Fruit fly (Drosophila melanogaster) whole organism, embryonic: ENCODE measurements around the gene InR.

Source experiments
- Blimp-1 ChIP-seq: fragments of 200-800 bp; sonication (Bioruptor generic); optimal IDR thresholded peaks from 3 replicates; lab custom pipeline; 2018; ENCODE audit warnings: missing biosample characterization, missing genetic modification characterization, mild to moderate bottlenecking, moderate library complexity, missing genetic modification reagents
- BtbVII ChIP-seq: fragments of 200-800 bp; sonication (Bioruptor generic); optimal IDR thresholded peaks from 3 replicates; lab custom pipeline; 2017; ENCODE audit warnings: missing biosample characterization, mild to moderate bottlenecking, missing genetic modification characterization
- CG11560 ChIP-seq: fragments of 200-800 bp; sonication (Bioruptor generic); IDR thresholded peaks from 3 replicates; pipeline ENCODE4 v1.3.6; 2022; ENCODE audit warnings: missing biosample characterization, missing genetic modification characterization
- CG11695 ChIP-seq: fragments of 200-800 bp; sonication (Bioruptor generic); IDR thresholded peaks from 3 replicates; pipeline ENCODE4 v1.3.6; 2022; ENCODE audit warnings: missing biosample characterization, missing genetic modification characterization
- CG12219 ChIP-seq: fragments of 200-800 bp; sonication (Bioruptor generic); optimal IDR thresholded peaks from 3 replicates; lab custom pipeline; 2018; ENCODE audit warnings: missing biosample characterization, mild to moderate bottlenecking, missing genetic modification characterization
- CG13123 ChIP-seq: fragments of 200-800 bp; sonication (Bioruptor generic); optimal IDR thresholded peaks from 2 replicates; lab custom pipeline; 2016; ENCODE audit warnings: missing biosample characterization, missing genetic modification characterization
- CG17568 ChIP-seq: fragments of 200-800 bp; sonication (Bioruptor generic); optimal IDR thresholded peaks from 2 replicates; lab custom pipeline; 2018; ENCODE audit warnings: missing biosample characterization, mild to moderate bottlenecking, missing genetic modification characterization, moderate library complexity
- CG1832 ChIP-seq: fragments of 200-800 bp; sonication (Bioruptor generic); optimal IDR thresholded peaks from 2 replicates; lab custom pipeline; 2017; ENCODE audit warnings: missing biosample characterization, mild to moderate bottlenecking, missing genetic modification characterization, inconsistent platforms
- CG18619 ChIP-seq: fragments of 200-800 bp; sonication (Bioruptor generic); optimal IDR thresholded peaks from 3 replicates; lab custom pipeline; 2017; ENCODE audit warnings: missing biosample characterization, mild to moderate bottlenecking, missing genetic modification characterization
- CG18764 ChIP-seq: fragments of 200-800 bp; sonication (Bioruptor generic); optimal IDR thresholded peaks from 3 replicates; lab custom pipeline; 2016; ENCODE audit warnings: missing biosample characterization, missing genetic modification characterization
- CG2116 ChIP-seq: fragments of 200-800 bp; sonication (Bioruptor generic); optimal IDR thresholded peaks from 3 replicates; lab custom pipeline; 2018; ENCODE audit warnings: missing biosample characterization, mild to moderate bottlenecking, missing genetic modification characterization
- CG30020 ChIP-seq: fragments of 200-800 bp; optimal IDR thresholded peaks from 2 replicates; lab custom pipeline; 2019; ENCODE audit warnings: missing biosample characterization, mild to moderate bottlenecking, missing genetic modification characterization, moderate library complexity
- CG32532 ChIP-seq: fragments of 200-800 bp; sonication (Bioruptor generic); IDR thresholded peaks from 2 replicates; pipeline ENCODE4 v1.3.6; 2022; ENCODE audit warnings: missing biosample characterization, missing genetic modification characterization
- CG33557 ChIP-seq: fragments of 200-800 bp; sonication (Bioruptor generic); optimal IDR thresholded peaks from 2 replicates; lab custom pipeline; 2019; ENCODE audit warnings: missing biosample characterization, mild to moderate bottlenecking, missing genetic modification characterization, moderate library complexity
- CG42726 ChIP-seq: fragments of 200-800 bp; sonication (Bioruptor generic); IDR thresholded peaks from 2 replicates; pipeline ENCODE4 v1.3.6; 2022; ENCODE audit warnings: missing biosample characterization, missing genetic modification characterization; ENCODE audit not compliant: partially characterized antibody
- CG4820 ChIP-seq: fragments of 200-800 bp; sonication (Bioruptor generic); optimal IDR thresholded peaks from 3 replicates; lab custom pipeline; 2016; ENCODE audit warnings: missing biosample characterization, missing genetic modification characterization
- CG5245 ChIP-seq: fragments of 200-800 bp; sonication (Bioruptor generic); optimal IDR thresholded peaks from 3 replicates; lab custom pipeline; 2016; ENCODE audit warnings: missing biosample characterization, missing genetic modification characterization
- CG7556 ChIP-seq: fragments of 200-800 bp; sonication (Bioruptor generic); optimal IDR thresholded peaks from 2 replicates; lab custom pipeline; 2017; ENCODE audit warnings: missing biosample characterization, mild to moderate bottlenecking, missing genetic modification characterization
- CG7963 ChIP-seq: fragments of 200-800 bp; sonication (Bioruptor generic); IDR thresholded peaks from 3 replicates; pipeline ENCODE4 v1.3.6; 2022; ENCODE audit warnings: missing biosample characterization, missing genetic modification characterization; ENCODE audit not compliant: partially characterized antibody
- CG9437 ChIP-seq: fragments of 200-800 bp; sonication (Bioruptor generic); optimal IDR thresholded peaks from 2 replicates; lab custom pipeline; 2018; ENCODE audit warnings: missing biosample characterization, mild to moderate bottlenecking, missing genetic modification characterization
- Doc3 ChIP-seq: fragments of 200-800 bp; sonication (Bioruptor generic); IDR thresholded peaks from 3 replicates; pipeline ENCODE4 v1.3.6; 2022; ENCODE audit warnings: missing biosample characterization, missing genetic modification characterization; ENCODE audit not compliant: partially characterized antibody
- Dp ChIP-seq: fragments of 200-800 bp; sonication (Bioruptor generic); optimal IDR thresholded peaks from 2 replicates; lab custom pipeline; 2018; ENCODE audit warnings: missing biosample characterization, mild to moderate bottlenecking, missing genetic modification characterization, moderate library complexity
- ERR ChIP-seq: fragments of 200-800 bp; sonication (Bioruptor generic); optimal IDR thresholded peaks from 2 replicates; lab custom pipeline; 2016; ENCODE audit warnings: missing biosample characterization, missing genetic modification characterization
- Gug ChIP-seq: fragments of 200-800 bp; sonication (Bioruptor generic); IDR thresholded peaks from 4 replicates; pipeline ENCODE4 v1.3.6; 2022; ENCODE audit warnings: missing biosample characterization, missing genetic modification characterization
- HHEX ChIP-seq: fragments of 200-800 bp; sonication (Bioruptor generic); optimal IDR thresholded peaks from 3 replicates; lab custom pipeline; 2017; ENCODE audit warnings: missing biosample characterization, mild to moderate bottlenecking, missing genetic modification characterization, missing genetic modification reagents
- Hr39 ChIP-seq: fragments of >200 bp; optimal IDR thresholded peaks from 2 replicates; lab custom pipeline; 2017
- Hsf ChIP-seq: fragments of 200-800 bp; sonication (Bioruptor generic); optimal IDR thresholded peaks from 3 replicates; lab custom pipeline; 2016; ENCODE audit warnings: missing biosample characterization, missing genetic modification characterization
- Jarid2 ChIP-seq: fragments of 200-800 bp; sonication (Bioruptor generic); optimal IDR thresholded peaks from 3 replicates; lab custom pipeline; 2017; ENCODE audit warnings: mild to moderate bottlenecking, missing biosample characterization, missing genetic modification reagents, missing genetic modification characterization
- Lim3 ChIP-seq: fragments of 200-800 bp; sonication (Bioruptor generic); IDR thresholded peaks from 2 replicates; pipeline ENCODE4 v1.3.6; 2022; ENCODE audit warnings: missing biosample characterization, missing genetic modification characterization
- NK7.1 ChIP-seq: fragments of 200-800 bp; sonication (Bioruptor generic); optimal IDR thresholded peaks from 3 replicates; lab custom pipeline; 2016; ENCODE audit warnings: missing biosample characterization, missing genetic modification characterization
- Xbp1 ChIP-seq: fragments of 200-800 bp; sonication (Bioruptor generic); optimal IDR thresholded peaks from 3 replicates; lab custom pipeline; 2016; ENCODE audit warnings: missing biosample characterization, mild to moderate bottlenecking, missing genetic modification characterization
- YL-1 ChIP-seq: fragments of 200-800 bp; sonication (Bioruptor generic); optimal IDR thresholded peaks from 3 replicates; lab custom pipeline; 2017; ENCODE audit warnings: missing biosample characterization, mild to moderate bottlenecking, missing genetic modification characterization
- crol ChIP-seq: fragments of 200-800 bp; sonication (Bioruptor generic); IDR thresholded peaks from 2 replicates; pipeline ENCODE4 v1.3.6; 2022; ENCODE audit warnings: missing biosample characterization, missing genetic modification characterization
- crp ChIP-seq, 2 experiments: fragments of 200-800 bp; sonication (Bioruptor generic); optimal IDR thresholded peaks; 2 replicates in 1 of 2; 3 replicates in 1 of 2; lab custom pipeline; 2017; ENCODE audit warnings: missing biosample characterization in 2 of 2, missing genetic modification characterization in 2 of 2, mild to moderate bottlenecking in 1 of 2, moderate library complexity in 1 of 2
- dan ChIP-seq: fragments of 200-800 bp; sonication (Bioruptor generic); IDR thresholded peaks from 2 replicates; pipeline ENCODE4 v1.3.6; 2022; ENCODE audit warnings: missing biosample characterization, missing genetic modification characterization
- disco-r ChIP-seq: fragments of 200-800 bp; sonication (Bioruptor generic); optimal IDR thresholded peaks from 2 replicates; lab custom pipeline; 2016; ENCODE audit warnings: missing biosample characterization, missing genetic modification characterization
- fd3F ChIP-seq: fragments of 200-800 bp; sonication (Bioruptor generic); optimal IDR thresholded peaks from 2 replicates; lab custom pipeline; 2018; ENCODE audit warnings: missing biosample characterization, mild to moderate bottlenecking, missing genetic modification characterization, moderate library complexity
- grn ChIP-seq: fragments of 200-800 bp; sonication (Bioruptor generic); optimal IDR thresholded peaks from 3 replicates; lab custom pipeline; 2017; ENCODE audit warnings: missing biosample characterization, missing genetic modification characterization
- insv ChIP-seq, 2 experiments: fragments of 200-800 bp; sonication (Bioruptor generic); optimal IDR thresholded peaks; 3 replicates each; lab custom pipeline; 2016 to 2018; ENCODE audit warnings: missing biosample characterization in 2 of 2, missing genetic modification characterization in 2 of 2
- kay ChIP-seq: fragments of 200-800 bp; sonication (Bioruptor generic); optimal IDR thresholded peaks from 2 replicates; lab custom pipeline; 2016; ENCODE audit warnings: missing biosample characterization, missing genetic modification characterization
- lab ChIP-seq: fragments of 200-800 bp; sonication (Bioruptor generic); optimal IDR thresholded peaks from 3 replicates; lab custom pipeline; 2017; ENCODE audit warnings: missing biosample characterization, missing genetic modification characterization, mild to moderate bottlenecking, moderate library complexity, missing genetic modification reagents
- luna ChIP-seq: fragments of 200-800 bp; sonication (Bioruptor generic); optimal IDR thresholded peaks from 2 replicates; lab custom pipeline; 2016; ENCODE audit warnings: missing biosample characterization, missing genetic modification characterization
- nau ChIP-seq: fragments of 200-800 bp; sonication (Bioruptor generic); optimal IDR thresholded peaks from 3 replicates; lab custom pipeline; 2017; ENCODE audit warnings: missing biosample characterization, mild to moderate bottlenecking, missing genetic modification characterization, missing genetic modification reagents
- p53 ChIP-seq: fragments of 200-800 bp; sonication (Bioruptor generic); optimal IDR thresholded peaks from 2 replicates; lab custom pipeline; 2016; ENCODE audit warnings: missing biosample characterization, missing genetic modification characterization
- pros ChIP-seq: fragments of 200-800 bp; sonication (Bioruptor generic); optimal IDR thresholded peaks from 3 replicates; lab custom pipeline; 2019; ENCODE audit warnings: missing biosample characterization, mild to moderate bottlenecking, missing genetic modification characterization, moderate library complexity
- slp2 ChIP-seq: fragments of 200-800 bp; sonication (Bioruptor generic); optimal IDR thresholded peaks from 2 replicates; lab custom pipeline; 2016; ENCODE audit warnings: missing biosample characterization, missing genetic modification characterization
- sug ChIP-seq: fragments of 200-800 bp; optimal IDR thresholded peaks from 2 replicates; lab custom pipeline; 2019; ENCODE audit warnings: missing biosample characterization, mild to moderate bottlenecking, missing genetic modification characterization, moderate library complexity
- tna ChIP-seq: fragments of 200-800 bp; sonication (Bioruptor generic); IDR thresholded peaks from 2 replicates; pipeline ENCODE4 v1.3.6; 2022; ENCODE audit warnings: missing biosample characterization, missing genetic modification characterization; ENCODE audit not compliant: partially characterized antibody
- ttk ChIP-seq: fragments of 200-800 bp; sonication (Bioruptor generic); IDR thresholded peaks from 2 replicates; pipeline ENCODE4 v2.1.2; 2022; ENCODE audit warnings: missing biosample characterization, missing genetic modification characterization
- zfh1 ChIP-seq: fragments of 200-800 bp; sonication (Bioruptor generic); IDR thresholded peaks from 3 replicates; pipeline ENCODE4 v1.3.6; 2022; ENCODE audit warnings: missing biosample characterization, missing genetic modification characterization

InR gene

DNA sequence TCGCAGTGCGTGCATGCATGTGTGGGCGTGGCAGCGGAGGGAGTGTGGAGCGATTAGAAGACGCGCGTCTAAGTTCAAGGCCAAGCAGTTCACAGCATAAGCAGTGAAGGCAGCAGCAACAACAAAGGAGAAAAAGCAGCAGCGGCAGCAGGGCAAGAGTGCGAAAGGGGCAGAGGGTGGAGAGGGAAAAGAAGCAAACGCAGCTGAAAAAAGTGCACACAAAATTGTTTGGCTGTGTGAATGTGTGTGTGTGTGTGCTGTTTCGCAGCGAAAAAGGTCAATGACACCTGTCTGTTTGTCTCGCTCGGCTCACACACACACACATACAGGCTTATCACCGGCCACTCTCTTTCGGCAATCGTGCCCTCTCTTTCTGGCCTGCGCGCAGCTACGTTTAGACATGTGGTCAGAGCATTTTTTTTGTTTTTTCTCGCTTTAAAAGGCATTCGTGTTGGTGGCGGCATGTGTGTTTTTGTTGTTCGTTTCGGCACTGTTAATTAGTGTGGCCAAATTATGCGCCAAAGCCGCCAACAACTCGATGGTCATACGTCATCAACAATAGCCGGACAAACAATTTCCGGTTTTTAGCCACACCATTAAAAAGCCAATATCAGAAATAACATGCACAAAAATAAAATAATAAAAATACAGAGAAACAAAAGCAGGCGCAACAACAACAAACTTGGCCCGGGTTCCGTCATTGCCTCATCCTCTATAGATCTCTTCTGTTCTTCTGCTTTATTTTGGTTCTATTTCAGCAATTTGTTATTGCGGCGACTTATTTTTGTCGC is 2.9 kb downstream of the InR start (continued):
- TF ChIP-seq CG18619 (GFP tag; lab: Kevin White, UChicago) (no peak), disco-r (GFP tag; lab: Kevin White, UChicago) (no peak), Jarid2 (GFP tag; lab: Kevin White, UChicago) (peak; percentile 13), CG7963 (GFP tag; lab: Robert Waterston, UW) (no peak), CG9437 (no peak), Blimp-1 (GFP tag; lab: Kevin White, UChicago) (no peak), CG11560 (tag; lab: Robert Waterston, UW) (no peak), CG32532 (GFP tag; lab: Robert Waterston, UW) (no peak), CG12219 (GFP tag; lab: Kevin White, UChicago) (no peak), tna (GFP tag; lab: Robert Waterston, UW) (no peak), Gug (GFP tag; lab: Robert Waterston, UW) (no peak), CG4820 (no peak), CG18764 (GFP tag; lab: Kevin White, UChicago) (no peak), CG30020 (tag; lab: Kevin White, UChicago) (no peak), insv (GFP tag; optimal IDR thresholded peaks at IDR 0.05; lab: Kevin White, UChicago) (peak in 1 of 2 experiments; percentile 4), CG42726 (GFP tag; lab: Robert Waterston, UW) (no peak), grn (GFP tag; lab: Kevin White, UChicago) (peak; percentile 8), fd3F (GFP tag; lab: Kevin White, UChicago) (no peak), CG11695 (GFP tag; lab: Robert Waterston, UW) (no peak), NK7.1 (GFP tag; lab: Kevin White, UChicago) (no peak), ERR (GFP tag; lab: Kevin White, UChicago) (no peak), zfh1 (no peak), pros (GFP tag; lab: Kevin White, UChicago) (peak; percentile 53), crp (GFP tag; optimal IDR thresholded peaks at IDR 0.05; lab: Kevin White, UChicago) (no peak), CG1832 (peak; percentile 81), dan (GFP tag; lab: Robert Waterston, UW) (no peak), BtbVII (GFP tag; lab: Kevin White, UChicago) (peak; percentile 48), sug (tag; lab: Kevin White, UChicago) (peak; percentile 53), Xbp1 (GFP tag; lab: Kevin White, UChicago) (no peak), ttk (GFP tag; lab: Robert Waterston, UW) (no peak), CG2116 (GFP tag; lab: Kevin White, UChicago) (no peak), Dp (GFP tag; lab: Kevin White, UChicago) (no peak), crol (GFP tag; lab: Robert Waterston, UW) (no peak), CG13123 (GFP tag; lab: Kevin White, UChicago) (no peak), Hsf (no peak), p53 (GFP tag; lab: Kevin White, UChicago) (no peak), CG7556 (no peak), Lim3 (GFP tag; lab: Robert Waterston, UW) (no peak), CG5245 (GFP tag; lab: Kevin White, UChicago) (no peak), kay (no peak), Doc3 (GFP tag; lab: Robert Waterston, UW) (no peak), CG17568 (GFP tag; lab: Kevin White, UChicago) (peak; percentile 34), slp2 (no peak), HHEX (GFP tag; lab: Kevin White, UChicago) (no peak), luna (no peak), nau (GFP tag; lab: Kevin White, UChicago) (no peak), lab (peak; percentile 11), YL-1 (GFP tag; lab: Kevin White, UChicago) (no peak), CG33557 (no peak), Hr39 (lab: Kevin White, UChicago) (no peak)
